Fruit fly (Drosophila melanogaster): ENCODE measurements around the gene CG15544.

Gene CG15544

DNA sequence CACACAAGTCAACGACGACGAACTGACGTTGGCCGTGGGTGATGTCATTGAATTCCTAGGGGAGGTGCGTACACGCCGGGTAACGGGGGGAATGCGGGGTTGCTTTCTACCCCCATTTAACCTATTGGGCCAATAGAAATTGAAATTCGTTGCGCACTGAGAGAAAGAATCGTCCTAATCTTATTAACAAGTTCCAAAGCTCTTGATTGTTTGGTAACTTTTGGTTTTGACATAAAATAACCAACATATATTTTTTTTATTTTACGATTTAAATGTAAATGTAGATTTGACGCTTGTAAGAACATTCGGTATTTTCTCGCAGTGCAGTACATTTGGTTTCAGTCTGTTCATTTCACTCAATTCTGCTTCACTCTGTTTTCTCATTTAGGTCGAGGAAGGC lies 10.4 kb upstream of the CG15544 start (continued):
- peak; percentile 86; the same call in 2 of the 3 replicates for TF ChIP-seq so (GFP tag; IDR thresholded peaks at IDR 0.05)
- peak; percentile 79 for TF ChIP-seq ara (GFP tag; IDR thresholded peaks at IDR 0.05)
- peak; percentile 45 for TF ChIP-seq cato (GFP tag; optimal IDR thresholded peaks at IDR 0.05; ENCODE audit: borderline replicate concordance)
- TF ChIP-seq CG32772 (GFP tag; IDR thresholded peaks at IDR 0.05) = peak; percentile 75
- no peak for TF ChIP-seq pfk (GFP tag; optimal IDR thresholded peaks at IDR 0.05)
- peak; percentile 83 for TF ChIP-seq Bteb2 (GFP tag; optimal IDR thresholded peaks at IDR 0.05)
- peak; percentile 87 for TF ChIP-seq CG6254 (GFP tag; optimal IDR thresholded peaks at IDR 0.05)
- peak; percentile 28 for TF ChIP-seq vfl (GFP tag; optimal IDR thresholded peaks at IDR 0.05)
- TF ChIP-seq Rfx (GFP tag; IDR thresholded peaks at IDR 0.05) = peak; percentile 79
- peak; percentile 69 for TF ChIP-seq scrt (GFP tag; optimal IDR thresholded peaks at IDR 0.05)
- TF ChIP-seq CG42726 (GFP tag; IDR thresholded peaks at IDR 0.05; ENCODE audit: partially characterized antibody) = no peak
- peak; percentile 66 for TF ChIP-seq CG12236 (GFP tag; optimal IDR thresholded peaks at IDR 0.05)
- TF ChIP-seq aop (GFP tag; IDR thresholded peaks at IDR 0.05) = no peak
- TF ChIP-seq fu2 (GFP tag; optimal IDR thresholded peaks at IDR 0.05) = peak; percentile 60
- TF ChIP-seq CG17802 (tag; optimal IDR thresholded peaks at IDR 0.05) = peak; percentile 54
- peak; percentile 77 for TF ChIP-seq odd (GFP tag; optimal IDR thresholded peaks at IDR 0.05)
- TF ChIP-seq Chrac-16 (GFP tag; optimal IDR thresholded peaks at IDR 0.05) = peak; percentile 86
- peak; percentile 84 for TF ChIP-seq Hmr (GFP tag; optimal IDR thresholded peaks at IDR 0.05)
- TF ChIP-seq eyg (GFP tag; optimal IDR thresholded peaks at IDR 0.05) = peak; percentile 45
- peak; percentile 86 for TF ChIP-seq oc (tag; optimal IDR thresholded peaks at IDR 0.05)
- peak; percentile 21 for TF ChIP-seq corto (GFP tag; optimal IDR thresholded peaks at IDR 0.05)
- peak; percentile 70 for TF ChIP-seq en (GFP tag; optimal IDR thresholded peaks at IDR 0.05)
- TF ChIP-seq bigmax (GFP tag; optimal IDR thresholded peaks at IDR 0.05) = no peak
- TF ChIP-seq B-H2 (GFP tag; optimal IDR thresholded peaks at IDR 0.05) = peak; percentile 43
- peak; percentile 83 for TF ChIP-seq CG10267 (tag; optimal IDR thresholded peaks at IDR 0.05)
- 0 out of 2 replicates have a peak, but pooled peaks have one; percentile 27 for TF ChIP-seq CG11696 (GFP tag; IDR thresholded peaks at IDR 0.05)
- peak; percentile 91 for TF ChIP-seq CG2678 (tag; optimal IDR thresholded peaks at IDR 0.05)
- peak; percentile 92 for TF ChIP-seq CG7839 (tag; optimal IDR thresholded peaks at IDR 0.05)
- peak; percentile 91 for TF ChIP-seq CG31441 (GFP tag; IDR thresholded peaks at IDR 0.05)
- no peak for TF ChIP-seq Trl (optimal IDR thresholded peaks at IDR 0.05)
- TF ChIP-seq Trl (GFP tag; optimal IDR thresholded peaks at IDR 0.05) = peak; percentile 76
- no peak for TF ChIP-seq CG3838 (GFP tag; optimal IDR thresholded peaks at IDR 0.05)
- no peak for TF ChIP-seq CG3995 (GFP tag; optimal IDR thresholded peaks at IDR 0.05)
- no peak for TF ChIP-seq nerfin-2 (GFP tag; IDR thresholded peaks at IDR 0.05; ENCODE audit: partially characterized antibody)
- TF ChIP-seq Bdp1 (GFP tag; optimal IDR thresholded peaks at IDR 0.05) = peak; percentile 70
- TF ChIP-seq CG12155 (GFP tag; optimal IDR thresholded peaks at IDR 0.05) = peak; percentile 80
- peak; percentile 55 for TF ChIP-seq CG15514 (GFP tag; optimal IDR thresholded peaks at IDR 0.05)
- no peak for TF ChIP-seq knrl (GFP tag; IDR thresholded peaks at IDR 0.05; ENCODE audit: partially characterized antibody)
- TF ChIP-seq CG4424 (GFP tag; optimal IDR thresholded peaks at IDR 0.05) = peak; percentile 88
- peak; percentile 84 for TF ChIP-seq Abd-B (GFP tag; optimal IDR thresholded peaks at IDR 0.05)
- TF ChIP-seq Scr (GFP tag; IDR thresholded peaks at IDR 0.05; ENCODE audit: partially characterized antibody) = no peak
- peak; percentile 37 for TF ChIP-seq Fer2 (tag; optimal IDR thresholded peaks at IDR 0.05)
- peak; percentile 88 for TF ChIP-seq Ssrp (tag; optimal IDR thresholded peaks at IDR 0.05)
- TF ChIP-seq Ada2b (GFP tag; IDR thresholded peaks at IDR 0.05) = peak; percentile 81
- TF ChIP-seq Ets65A (GFP tag) = peak; percentile 93
- TF ChIP-seq Max (GFP tag; optimal IDR thresholded peaks at IDR 0.05) = peak; percentile 68
- peak in 1 of 2 experiments; percentile 96 for TF ChIP-seq bsh (GFP tag; optimal IDR thresholded peaks at IDR 0.05)
- TF ChIP-seq CG6272 (GFP tag; IDR thresholded peaks at IDR 0.05) = peak; percentile 43; the same call in 1 of the 2 replicates
- peak; percentile 53 for TF ChIP-seq ems (GFP tag; optimal IDR thresholded peaks at IDR 0.05)
- TF ChIP-seq sisA (GFP tag; IDR thresholded peaks at IDR 0.05) = peak; percentile 74
- TF ChIP-seq esg (GFP tag; conservative IDR thresholded peaks at IDR 0.05) = peak; percentile 82

Measured in whole organism, embryonic.